Worm (Caenorhabditis elegans) whole organism, L3 larva: ENCODE measurements around the gene bas-1.

Source experiments
- R02D3.7 ChIP-seq: fragments of 150-350 bp; optimal IDR thresholded peaks from 2 replicates; lab custom pipeline; 2014; ENCODE audit warnings: missing biosample characterization, missing genetic modification characterization
- aly-2 ChIP-seq: fragments of 150-350 bp; optimal IDR thresholded peaks from 2 replicates; lab custom pipeline; 2014; ENCODE audit warnings: missing biosample characterization, missing genetic modification characterization
- ama-1 ChIP-seq: fragments of 150-350 bp; optimal IDR thresholded peaks from 2 replicates; lab custom pipeline; 2018
- ceh-16 ChIP-seq: sonication (generic microtip); optimal IDR thresholded peaks from 2 replicates; lab custom pipeline; 2017; ENCODE audit warnings: missing biosample characterization, missing genetic modification characterization
- ceh-82 ChIP-seq: fragments of 150-350 bp; optimal IDR thresholded peaks from 2 replicates; lab custom pipeline; 2014; ENCODE audit warnings: missing biosample characterization, missing genetic modification characterization
- ceh-9 ChIP-seq: sonication (generic microtip); optimal IDR thresholded peaks from 2 replicates; lab custom pipeline; 2018; ENCODE audit warnings: missing biosample characterization, missing genetic modification characterization
- egl-27 ChIP-seq: sonication (generic microtip); optimal IDR thresholded peaks from 4 replicates; lab custom pipeline; 2017; ENCODE audit warnings: missing biosample characterization, missing genetic modification reagents, missing genetic modification characterization
- egl-5 ChIP-seq: fragments of 150-350 bp; optimal IDR thresholded peaks from 2 replicates; lab custom pipeline; 2017; ENCODE audit warnings: missing biosample characterization, missing genetic modification reagents, missing genetic modification characterization, inconsistent platforms
- elt-1 ChIP-seq: fragments of 150-350 bp; optimal IDR thresholded peaks from 2 replicates; lab custom pipeline; 2014; ENCODE audit warnings: missing biosample characterization, missing genetic modification characterization
- elt-2 ChIP-seq: sonication (generic microtip); optimal IDR thresholded peaks from 2 replicates; lab custom pipeline; 2016; ENCODE audit warnings: missing genetic modification reagents, mild to moderate bottlenecking, missing genetic modification characterization, missing compliant biosample characterization
- elt-3 ChIP-seq, 3 experiments: fragments of 150-350 bp in 1 of 3; sonication (generic microtip) in 2 of 3; optimal IDR thresholded peaks; 2 replicates in 2 of 3; 4 replicates in 1 of 3; lab custom pipeline; 2014 to 2017; ENCODE audit warnings: missing biosample characterization in 3 of 3, missing genetic modification characterization in 3 of 3
- eor-1 ChIP-seq, 2 experiments: fragments of 150-350 bp; optimal IDR thresholded peaks; 2 replicates each; lab custom pipeline; 2014 to 2018; ENCODE audit warnings: missing biosample characterization in 2 of 2, missing genetic modification characterization in 2 of 2
- fkh-10 ChIP-seq: sonication (generic microtip); optimal IDR thresholded peaks from 2 replicates; lab custom pipeline; 2017; ENCODE audit warnings: missing biosample characterization, missing genetic modification reagents, missing genetic modification characterization
- fos-1 ChIP-seq: fragments of 150-350 bp; optimal IDR thresholded peaks from 2 replicates; lab custom pipeline; 2014; ENCODE audit warnings: missing biosample characterization, missing genetic modification characterization
- hmg-11 ChIP-seq: sonication (generic microtip); optimal IDR thresholded peaks from 2 replicates; lab custom pipeline; 2016; ENCODE audit warnings: missing genetic modification characterization, missing compliant biosample characterization
- jun-1 ChIP-seq: fragments of 150-350 bp; optimal IDR thresholded peaks from 2 replicates; lab custom pipeline; 2014; ENCODE audit warnings: missing biosample characterization, missing genetic modification reagents, missing genetic modification characterization
- lin-15B ChIP-seq: fragments of 150-350 bp; optimal IDR thresholded peaks from 2 replicates; lab custom pipeline; 2014; ENCODE audit warnings: missing biosample characterization, missing genetic modification characterization
- lin-39 ChIP-seq: fragments of 150-350 bp; optimal IDR thresholded peaks from 2 replicates; lab custom pipeline; 2018; ENCODE audit warnings: missing biosample characterization, missing genetic modification reagents, missing genetic modification characterization
- lsy-12 ChIP-seq: sonication (generic microtip); optimal IDR thresholded peaks from 2 replicates; lab custom pipeline; 2016; ENCODE audit warnings: mild to moderate bottlenecking, missing genetic modification characterization, missing compliant biosample characterization
- mml-1 ChIP-seq: fragments of 150-350 bp; sonication (generic microtip); optimal IDR thresholded peaks from 3 replicates; lab custom pipeline; 2014; ENCODE audit warnings: missing biosample characterization, missing genetic modification characterization
- nfya-1 ChIP-seq: sonication (generic microtip); optimal IDR thresholded peaks from 2 replicates; lab custom pipeline; 2017; ENCODE audit warnings: missing genetic modification characterization, mild to moderate bottlenecking, missing compliant biosample characterization, antibody characterized with exemption, moderate library complexity; ENCODE audit not compliant: insufficient read depth
- nhr-11 ChIP-seq: fragments of 150-350 bp; optimal IDR thresholded peaks from 2 replicates; lab custom pipeline; 2014; ENCODE audit warnings: missing biosample characterization, missing genetic modification characterization
- nhr-12 ChIP-seq: fragments of 150-350 bp; optimal IDR thresholded peaks from 2 replicates; lab custom pipeline; 2014; ENCODE audit warnings: missing biosample characterization, missing genetic modification characterization
- nhr-23 ChIP-seq: fragments of 150-350 bp; optimal IDR thresholded peaks from 2 replicates; lab custom pipeline; 2014; ENCODE audit warnings: missing biosample characterization, missing genetic modification reagents, missing genetic modification characterization
- nhr-237 ChIP-seq: fragments of 150-350 bp; optimal IDR thresholded peaks from 2 replicates; lab custom pipeline; 2014; ENCODE audit warnings: missing biosample characterization, missing genetic modification characterization
- nhr-25 ChIP-seq: sonication (generic microtip); optimal IDR thresholded peaks from 2 replicates; lab custom pipeline; 2017; ENCODE audit warnings: missing biosample characterization, missing genetic modification characterization
- nhr-28 ChIP-seq: fragments of 150-350 bp; optimal IDR thresholded peaks from 2 replicates; lab custom pipeline; 2014; ENCODE audit warnings: missing biosample characterization, missing genetic modification characterization
- nhr-43 ChIP-seq: sonication (generic microtip); optimal IDR thresholded peaks from 2 replicates; lab custom pipeline; 2016; ENCODE audit warnings: mild to moderate bottlenecking, missing genetic modification characterization, missing compliant biosample characterization; ENCODE audit not compliant: poor library complexity, severe bottlenecking
- nhr-67 ChIP-seq: fragments of 150-350 bp; optimal IDR thresholded peaks from 2 replicates; lab custom pipeline; 2014; ENCODE audit warnings: missing biosample characterization, missing genetic modification characterization
- nhr-76 ChIP-seq: fragments of 150-350 bp; sonication (generic microtip); optimal IDR thresholded peaks from 5 replicates; lab custom pipeline; 2014; ENCODE audit warnings: missing biosample characterization, missing genetic modification characterization
- pha-4 ChIP-seq: fragments of 150-350 bp; optimal IDR thresholded peaks from 2 replicates; lab custom pipeline; 2014; ENCODE audit warnings: missing biosample characterization, missing genetic modification reagents, missing genetic modification characterization
- pqm-1 ChIP-seq: fragments of 150-350 bp; optimal IDR thresholded peaks from 2 replicates; lab custom pipeline; 2017; ENCODE audit warnings: missing biosample characterization, missing genetic modification characterization, inconsistent platforms
- sea-2 ChIP-seq: fragments of 150-350 bp; sonication (generic microtip); optimal IDR thresholded peaks from 4 replicates; lab custom pipeline; 2014; ENCODE audit warnings: missing biosample characterization, missing genetic modification reagents, missing genetic modification characterization
- skn-1 ChIP-seq: fragments of 150-350 bp; optimal IDR thresholded peaks from 2 replicates; lab custom pipeline; 2014; ENCODE audit warnings: missing biosample characterization, missing genetic modification characterization
- snpc-4 ChIP-seq: fragments of 150-350 bp; optimal IDR thresholded peaks from 2 replicates; lab custom pipeline; 2014; ENCODE audit warnings: missing biosample characterization, missing genetic modification characterization
- tbx-2 ChIP-seq: sonication (generic microtip); optimal IDR thresholded peaks from 2 replicates; lab custom pipeline; 2016; ENCODE audit warnings: mild to moderate bottlenecking, missing genetic modification characterization, missing compliant biosample characterization
- unc-62 ChIP-seq: fragments of 150-350 bp; sonication (generic microtip); optimal IDR thresholded peaks from 4 replicates; lab custom pipeline; 2014; ENCODE audit warnings: missing biosample characterization, missing genetic modification reagents, missing genetic modification characterization
- zag-1 ChIP-seq: fragments of 150-350 bp; optimal IDR thresholded peaks from 2 replicates; lab custom pipeline; 2014; ENCODE audit warnings: missing biosample characterization, missing genetic modification characterization
- ztf-11 ChIP-seq: fragments of 150-350 bp; optimal IDR thresholded peaks from 2 replicates; lab custom pipeline; 2014; ENCODE audit warnings: missing biosample characterization, missing genetic modification characterization

The bas-1 gene

DNA sequence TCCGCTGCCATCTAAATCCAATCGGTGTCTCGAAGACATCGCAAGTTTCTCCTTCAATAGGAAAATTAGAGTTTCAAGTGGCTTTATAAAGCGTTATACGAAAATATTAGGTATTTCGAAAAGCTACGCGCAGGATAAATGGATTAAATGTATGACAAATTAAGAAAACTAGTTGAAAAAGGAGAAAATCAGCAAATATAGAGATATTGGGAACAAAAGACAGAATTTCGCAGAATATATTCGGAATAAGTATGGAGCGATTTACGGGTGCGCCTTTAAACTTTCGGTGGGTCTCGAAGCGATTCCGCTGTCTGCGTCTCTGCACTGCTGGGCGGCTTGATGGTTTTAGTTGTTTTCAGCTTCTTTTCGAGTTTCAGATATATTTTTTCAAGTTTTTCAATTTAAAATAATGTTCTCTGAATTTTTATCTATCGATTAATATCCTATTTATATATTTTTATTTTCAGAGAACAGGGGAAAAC lies 20.4 kb upstream of the bas-1 start, which contains the start of the genes ddx-15 and ucr-1:
Gene ddx-15, minus strand, starts transcription at position 51 of the 482 bp plus-strand sequence.
Gene ucr-1, plus strand, starts transcription at position 468 of the 482 bp plus-strand sequence.
- TF ChIP-seq nfya-1 (tag; lab: Kevin White, UChicago), result peak; percentile 80
- TF ChIP-seq pha-4, result peak; percentile 85
- TF ChIP-seq nhr-12 (tag; lab: Kevin White, UChicago), result no peak
- no peak for TF ChIP-seq mml-1
- no peak for TF ChIP-seq egl-27 (tag; lab: Kevin White, UChicago)
- TF ChIP-seq lin-15B (tag; lab: Kevin White, UChicago), result peak; percentile 89
- no peak for TF ChIP-seq fkh-10 (GFP tag; lab: Kevin White, UChicago)
- TF ChIP-seq lin-39, result peak; percentile 96
- no peak for TF ChIP-seq ztf-11 (tag; lab: Kevin White, UChicago)
- TF ChIP-seq R02D3.7, result peak; percentile 88
- TF ChIP-seq nhr-43 (tag; lab: Kevin White, UChicago), result no peak
- TF ChIP-seq nhr-23 (tag; lab: Kevin White, UChicago), result peak; percentile 67
- TF ChIP-seq egl-5 (tag; lab: Kevin White, UChicago), result peak; percentile 24
- TF ChIP-seq elt-2, result peak; percentile 28
- peak; percentile 20 for TF ChIP-seq hmg-11 (tag; lab: Kevin White, UChicago)
- TF ChIP-seq pqm-1 (tag; lab: Kevin White, UChicago), result peak; percentile 64
- TF ChIP-seq snpc-4, result peak; percentile 67
- peak; percentile 56 for TF ChIP-seq nhr-25

DNA sequence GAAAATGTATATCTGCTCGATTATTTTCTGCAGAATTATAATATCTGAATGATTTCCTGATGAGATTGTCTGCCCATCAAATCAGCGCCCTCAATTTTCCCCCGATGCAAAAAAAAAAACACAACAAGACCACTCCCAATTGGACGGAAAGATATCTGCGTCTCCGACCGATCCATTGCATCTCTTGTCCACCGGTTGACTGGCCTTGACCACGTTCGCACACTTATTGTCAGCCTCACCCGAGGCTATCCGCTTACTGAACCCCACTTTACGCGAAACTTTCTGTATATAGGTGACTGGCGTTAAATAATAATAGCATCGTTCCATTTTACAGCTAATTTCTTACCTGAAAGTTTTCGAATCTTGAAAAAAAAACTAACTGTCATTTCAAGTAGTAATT lies 17.7 kb upstream of the bas-1 start:
- TF ChIP-seq nfya-1 (tag; lab: Kevin White, UChicago), result peak; percentile 51
- TF ChIP-seq ama-1, result peak; percentile 47
- TF ChIP-seq nhr-25, result peak; percentile 84
- peak; percentile 33 for TF ChIP-seq nhr-23 (tag; lab: Kevin White, UChicago)
- no peak for TF ChIP-seq mml-1

DNA sequence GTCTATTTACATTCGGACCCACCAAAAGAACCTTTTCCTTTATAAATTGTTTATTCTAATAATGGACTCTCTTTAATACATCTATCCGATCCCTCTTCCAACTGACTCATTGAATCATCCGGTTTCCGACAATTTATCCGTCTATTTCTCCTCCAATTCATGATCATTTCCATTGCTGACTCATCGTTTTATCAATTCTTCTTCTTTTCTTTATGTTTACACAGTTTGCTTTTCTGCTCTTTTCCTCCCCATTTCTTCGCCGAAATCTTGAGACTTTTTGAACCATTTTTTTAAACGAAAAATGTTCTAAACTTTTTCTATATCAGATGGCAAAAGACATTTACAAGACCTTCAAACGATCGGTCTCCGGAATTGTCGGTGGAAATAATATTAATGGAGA lies 16.6 kb upstream of the bas-1 start, which contains the start of gene ced-6:
Gene ced-6, plus strand, starts transcription at position 327 of the 400 bp plus-strand sequence.
- TF ChIP-seq pha-4 (peak; percentile 41), nhr-237 (tag; lab: Kevin White, UChicago) (no peak), ceh-82 (tag; lab: Kevin White, UChicago) (no peak)

DNA sequence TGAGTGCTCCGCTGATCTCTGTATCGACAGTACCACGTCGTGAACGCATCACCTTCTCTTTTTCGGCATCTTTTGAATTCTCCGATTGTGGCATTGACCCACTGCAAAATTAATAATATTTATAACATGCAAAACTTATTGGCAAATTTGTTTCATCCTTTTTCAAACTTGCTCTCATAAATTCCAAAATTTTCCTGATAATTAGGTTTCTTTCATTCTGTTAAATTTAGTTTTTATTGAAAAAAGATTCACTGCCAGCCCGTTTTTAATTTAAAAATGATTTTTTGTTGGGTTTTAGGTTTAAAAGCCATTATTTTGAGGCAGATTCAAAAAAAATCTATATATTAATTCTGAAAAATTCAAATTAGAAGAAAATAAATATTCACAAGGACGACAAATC lies 12.1 kb upstream of the bas-1 start, which contains the start of gene wdr-37:
Gene wdr-37, minus strand, starts transcription at position 101 of the 400 bp plus-strand sequence.
- no peak for TF ChIP-seq mml-1
- TF ChIP-seq nhr-76 (tag; lab: Kevin White, UChicago), result no peak
- no peak for TF ChIP-seq unc-62 (GFP tag; lab: Kevin White, UChicago)
- TF ChIP-seq ceh-16 (tag; lab: Kevin White, UChicago), result no peak
- no peak for TF ChIP-seq nhr-28
- no peak for TF ChIP-seq zag-1 (tag; lab: Kevin White, UChicago)
- no peak for TF ChIP-seq nhr-25
- no peak for TF ChIP-seq eor-1 (tag; optimal IDR thresholded peaks at IDR 0.05; lab: Kevin White, UChicago)
- no peak for TF ChIP-seq R02D3.7
- no peak for TF ChIP-seq fos-1
- no peak for TF ChIP-seq skn-1 (tag; lab: Kevin White, UChicago)
- no peak for TF ChIP-seq ceh-82 (tag; lab: Kevin White, UChicago)
- no peak for TF ChIP-seq nhr-67 (tag; lab: Kevin White, UChicago)

DNA sequence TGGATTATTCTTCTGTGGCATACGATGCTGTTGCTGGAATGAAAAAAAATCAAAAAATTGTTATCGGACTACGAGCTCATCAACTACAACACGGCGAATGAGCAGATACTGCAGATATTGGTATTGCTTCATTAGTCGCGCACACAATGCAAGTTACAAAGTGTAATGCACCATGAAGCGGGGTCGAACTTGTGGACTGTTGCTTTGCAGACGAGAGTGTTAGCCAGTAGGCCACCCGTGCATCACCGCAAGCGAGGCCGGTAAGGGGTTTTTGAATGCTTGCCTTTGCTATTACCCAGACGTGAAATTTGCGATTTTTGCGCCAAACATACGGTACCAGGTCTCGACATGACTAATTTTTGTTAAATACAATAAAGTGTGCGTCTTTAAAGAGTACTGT lies 10.1 kb upstream of the bas-1 start:
- TF ChIP-seq nhr-43 (tag; lab: Kevin White, UChicago) (peak; percentile 86), nhr-25 (peak; percentile 66), nhr-67 (tag; lab: Kevin White, UChicago) (no peak), nfya-1 (tag; lab: Kevin White, UChicago) (peak; percentile 50), R02D3.7 (peak; percentile 33), sea-2 (GFP tag; lab: Kevin White, UChicago) (no peak), eor-1 (tag; optimal IDR thresholded peaks at IDR 0.05; lab: Kevin White, UChicago) (no peak), lin-15B (tag; lab: Kevin White, UChicago) (peak; percentile 57), jun-1 (tag; lab: Kevin White, UChicago) (peak; percentile 16), elt-2 (peak; percentile 57), ceh-16 (tag; lab: Kevin White, UChicago) (no peak), hmg-11 (tag; lab: Kevin White, UChicago) (peak; percentile 57), nhr-11 (tag; lab: Kevin White, UChicago) (no peak), nhr-23 (tag; lab: Kevin White, UChicago) (peak; percentile 62), egl-27 (tag; lab: Kevin White, UChicago) (peak; percentile 49), egl-5 (tag; lab: Kevin White, UChicago) (peak; percentile 8), lsy-12 (peak; percentile 77), ceh-9 (no peak), elt-3 (tag; optimal IDR thresholded peaks at IDR 0.05; lab: Kevin White, UChicago) (peak in 1 of 3 experiments; percentile 10), elt-1 (tag; lab: Kevin White, UChicago) (no peak), ama-1 (peak; percentile 76), aly-2 (tag; lab: Kevin White, UChicago) (no peak), unc-62 (GFP tag; lab: Kevin White, UChicago) (no peak), skn-1 (tag; lab: Kevin White, UChicago) (peak; percentile 51), zag-1 (tag; lab: Kevin White, UChicago) (no peak), pha-4 (peak; percentile 78), lin-39 (peak; percentile 76), pqm-1 (tag; lab: Kevin White, UChicago) (peak; percentile 0), tbx-2 (tag; lab: Kevin White, UChicago) (peak; percentile 56)
